Worm (Caenorhabditis elegans) whole organism, young adult: ENCODE measurements around the gene C46C2.2.

Source experiments
- C17E4.6 ChIP-seq: fragments of 200-800 bp; sonication (Bioruptor generic); IDR thresholded peaks from 2 replicates; pipeline ENCODE4 v1.3.6; 2022; ENCODE audit warnings: missing genetic modification reagents, missing genetic modification characterization, missing compliant biosample characterization
- F55B11.4 ChIP-seq: sonication (generic microtip); optimal IDR thresholded peaks from 2 replicates; lab custom pipeline; 2016; ENCODE audit warnings: missing compliant biosample characterization, missing genetic modification characterization, borderline replicate concordance; ENCODE audit not compliant: insufficient read depth
- Y53F4B.3 ChIP-seq: fragments of 200-800 bp; sonication (Bioruptor generic); IDR thresholded peaks from 2 replicates; pipeline ENCODE4 v1.3.6; 2022; ENCODE audit warnings: missing genetic modification reagents, missing genetic modification characterization, missing compliant biosample characterization
- Y53G8AR.9 ChIP-seq: fragments of 200-800 bp; sonication (Bioruptor generic); conservative IDR thresholded peaks from 2 replicates; pipeline ENCODE4 v1.3.6; 2022; ENCODE audit warnings: missing genetic modification reagents, missing genetic modification characterization, missing compliant biosample characterization
- Y56A3A.18 ChIP-seq: fragments of 200-800 bp; sonication (Bioruptor generic); IDR thresholded peaks from 2 replicates; pipeline ENCODE4 v1.3.6; 2022; ENCODE audit warnings: missing genetic modification reagents, missing genetic modification characterization, missing compliant biosample characterization
- ceh-40 ChIP-seq: fragments of 200-800 bp; sonication (Bioruptor generic); IDR thresholded peaks from 2 replicates; pipeline ENCODE4 v1.3.6; 2022; ENCODE audit warnings: missing genetic modification characterization, missing compliant biosample characterization
- dox-1 ChIP-seq: fragments of 200-800 bp; sonication (Bioruptor generic); IDR thresholded peaks from 2 replicates; pipeline ENCODE4 v1.3.6; 2022; ENCODE audit warnings: missing genetic modification reagents, missing genetic modification characterization, missing compliant biosample characterization
- lin-40 ChIP-seq: sonication (generic microtip); optimal IDR thresholded peaks from 2 replicates; lab custom pipeline; 2016; ENCODE audit warnings: missing genetic modification characterization, mild to moderate bottlenecking, missing compliant biosample characterization, missing genotype, missing genetic modification reagents
- madf-3 ChIP-seq: fragments of 200-800 bp; sonication (Bioruptor generic); IDR thresholded peaks from 2 replicates; pipeline ENCODE4 v1.3.6; 2022; ENCODE audit warnings: missing genetic modification reagents, missing genetic modification characterization, missing compliant biosample characterization
- mxl-1 ChIP-seq: sonication (generic microtip); optimal IDR thresholded peaks from 2 replicates; lab custom pipeline; 2016; ENCODE audit warnings: missing genetic modification characterization, missing compliant biosample characterization
- snpc-4 ChIP-seq, 5 experiments: fragments of 150-350 bp in 1 of 5; sonication (generic microtip) in 4 of 5; optimal IDR thresholded peaks; 2 replicates each; lab custom pipeline; 2014 to 2018; ENCODE audit warnings: missing genetic modification characterization in 5 of 5, missing biosample characterization in 3 of 5, antibody characterized with exemption in 2 of 5, mild to moderate bottlenecking in 2 of 5, missing compliant biosample characterization in 2 of 5, missing genotype in 2 of 5, moderate library complexity in 2 of 5, missing genetic modification reagents in 1 of 5
- tbx-9 ChIP-seq: sonication (generic microtip); optimal IDR thresholded peaks from 2 replicates; lab custom pipeline; 2016; ENCODE audit warnings: borderline replicate concordance, missing genetic modification characterization, inconsistent platforms, missing compliant biosample characterization
- unc-130 ChIP-seq: sonication (generic microtip); optimal IDR thresholded peaks from 2 replicates; lab custom pipeline; 2016; ENCODE audit warnings: missing genetic modification reagents, missing genetic modification characterization, missing compliant biosample characterization
- ztf-28 ChIP-seq: fragments of 200-800 bp; sonication (Bioruptor generic); IDR thresholded peaks from 2 replicates; pipeline ENCODE4 v1.3.6; 2022; ENCODE audit warnings: missing genetic modification reagents, missing genetic modification characterization, missing compliant biosample characterization

ce11 chrIV:9268916-9269315, 51.4 kb downstream of the C46C2.2 start:
- TF ChIP-seq lin-40 (no peak), unc-130 (GFP tag; lab: Kevin White, UChicago) (no peak), snpc-4 (GFP tag; optimal IDR thresholded peaks at IDR 0.05; lab: Kevin White, UChicago) (no peak), snpc-4 (tag; optimal IDR thresholded peaks at IDR 0.05; lab: Kevin White, UChicago) (no peak), Y53F4B.3 (GFP tag; lab: Robert Waterston, UW) (no peak), mxl-1 (tag; lab: Kevin White, UChicago) (no peak), ztf-28 (GFP tag; lab: Robert Waterston, UW) (no peak), tbx-9 (tag; lab: Kevin White, UChicago) (no peak), Y56A3A.18 (GFP tag; lab: Robert Waterston, UW) (no peak), F55B11.4 (tag; lab: Kevin White, UChicago) (no peak), madf-3 (no peak), Y53G8AR.9 (GFP tag; lab: Robert Waterston, UW) (no peak), C17E4.6 (GFP tag; lab: Robert Waterston, UW) (0 out of 2 replicates have a peak, but pooled peaks have one; percentile 25), dox-1 (no peak), ceh-40 (GFP tag; lab: Robert Waterston, UW) (no peak)
